Worm (Caenorhabditis elegans) whole organism, late embryonic: ENCODE results near the gene C34D1.4.

Experiments used
- ceh-14 ChIP-seq: sonication (generic microtip); optimal IDR thresholded peaks from 2 replicates; lab custom pipeline; 2016; ENCODE audit warnings: missing genotype, missing genetic modification characterization, missing compliant biosample characterization
- ceh-30 ChIP-seq: fragments of 150-350 bp; optimal IDR thresholded peaks from 2 replicates; lab custom pipeline; 2014; ENCODE audit warnings: missing biosample characterization, missing genetic modification characterization
- ceh-48 ChIP-seq: sonication (generic microtip); optimal IDR thresholded peaks from 2 replicates; lab custom pipeline; 2016; ENCODE audit warnings: missing genetic modification characterization, inconsistent platforms, missing compliant biosample characterization
- elt-4 ChIP-seq: sonication (generic microtip); optimal IDR thresholded peaks from 2 replicates; lab custom pipeline; 2016; ENCODE audit warnings: missing genetic modification characterization, missing compliant biosample characterization
- hlh-30 ChIP-seq: sonication (generic microtip); optimal IDR thresholded peaks from 2 replicates; lab custom pipeline; 2017; ENCODE audit warnings: antibody characterized with exemption, missing genetic modification characterization, missing compliant biosample characterization; ENCODE audit not compliant: insufficient read depth
- nfya-1 ChIP-seq: sonication (generic microtip); optimal IDR thresholded peaks from 2 replicates; lab custom pipeline; 2017; ENCODE audit warnings: missing genetic modification characterization, mild to moderate bottlenecking, missing compliant biosample characterization, antibody characterized with exemption, moderate library complexity
- nhr-11 ChIP-seq: fragments of 150-350 bp; optimal IDR thresholded peaks from 2 replicates; lab custom pipeline; 2014; ENCODE audit warnings: missing biosample characterization, missing genetic modification characterization
- pax-1 ChIP-seq: fragments of 150-350 bp; optimal IDR thresholded peaks from 2 replicates; lab custom pipeline; 2014; ENCODE audit warnings: missing biosample characterization, missing genetic modification characterization

DNA sequence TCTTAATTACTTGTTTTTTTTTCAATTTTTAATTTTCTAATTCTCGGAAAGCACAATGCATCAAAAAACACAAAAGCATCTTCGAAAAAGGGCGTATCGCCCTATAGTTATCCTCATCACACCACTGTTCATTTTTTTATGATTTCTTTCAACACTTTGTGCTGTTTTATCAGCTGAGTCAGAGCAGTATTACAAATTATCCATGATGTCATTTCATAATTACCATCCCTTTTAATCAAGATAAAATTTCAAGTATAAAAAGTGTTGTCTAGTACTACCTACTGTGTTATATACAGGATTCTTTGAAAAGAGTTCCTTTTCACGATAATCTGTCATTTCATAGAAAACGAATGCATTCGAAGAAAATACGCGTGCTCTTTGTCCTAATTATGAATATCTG is 7.5 kb upstream of the C34D1.4 start:
- TF ChIP-seq ceh-48 (tag; lab: Kevin White, UChicago) (no peak), ceh-14 (tag; lab: Kevin White, UChicago) (no peak), nfya-1 (no peak), elt-4 (no peak), nhr-11 (tag; lab: Kevin White, UChicago) (no peak), pax-1 (tag; lab: Kevin White, UChicago) (no peak), ceh-30 (tag; lab: Kevin White, UChicago) (no peak), hlh-30 (tag; lab: Kevin White, UChicago) (no peak)
